Fruit fly (Drosophila melanogaster): Measurements from ENCODE around the gene ATPsynD.

- TF ChIP-seq usp (GFP tag; optimal IDR thresholded peaks at IDR 0.05), result no peak
- no peak for TF ChIP-seq CG8478 (optimal IDR thresholded peaks at IDR 0.05)
- TF ChIP-seq psq (optimal IDR thresholded peaks at IDR 0.05), result no peak
- no peak for TF ChIP-seq Dll (optimal IDR thresholded peaks at IDR 0.05)
- no peak for TF ChIP-seq EcR (GFP tag; optimal IDR thresholded peaks at IDR 0.05)
These were observed 35.5 kb upstream of the ATPsynD start for dm6 chr3R:19059285-19059684.

Measured in whole organism.